Worm (Caenorhabditis elegans) whole organism, L4 larva: Measurements from ENCODE around the gene Y39A1A.21.

Source experiments
- F37D6.2 ChIP-seq: sonication (generic microtip); optimal IDR thresholded peaks from 2 replicates; lab custom pipeline; 2016; ENCODE audit warnings: mild to moderate bottlenecking, missing genetic modification characterization, missing compliant biosample characterization
- F49E8.2 ChIP-seq: sonication (generic microtip); optimal IDR thresholded peaks from 2 replicates; lab custom pipeline; 2016; ENCODE audit warnings: missing compliant biosample characterization, mild to moderate bottlenecking, missing genetic modification characterization, borderline replicate concordance
- R02D3.7 ChIP-seq: fragments of 150-350 bp; sonication (generic microtip); optimal IDR thresholded peaks from 3 replicates; lab custom pipeline; 2014; ENCODE audit warnings: missing biosample characterization, missing genetic modification characterization
- T20F7.1 ChIP-seq: fragments of 200-800 bp; sonication (Bioruptor generic); optimal IDR thresholded peaks from 2 replicates; lab custom pipeline; 2018; ENCODE audit warnings: mild to moderate bottlenecking, missing genetic modification characterization, missing compliant biosample characterization
- Y105C5A.15 ChIP-seq: fragments of 200-800 bp; sonication (Bioruptor generic); IDR thresholded peaks from 2 replicates; pipeline ENCODE4 v1.3.6; 2022; ENCODE audit warnings: missing genetic modification characterization, missing compliant biosample characterization
- Y48G9A.11 ChIP-seq: fragments of 200-800 bp; sonication (Bioruptor generic); IDR thresholded peaks from 2 replicates; pipeline ENCODE4 v1.3.6; 2022; ENCODE audit warnings: missing genetic modification reagents, missing genetic modification characterization, missing compliant biosample characterization
- aly-2 ChIP-seq: sonication (generic microtip); optimal IDR thresholded peaks from 2 replicates; lab custom pipeline; 2018; ENCODE audit warnings: missing biosample characterization, missing genetic modification characterization
- ama-1 ChIP-seq: fragments of 150-350 bp; optimal IDR thresholded peaks from 2 replicates; lab custom pipeline; 2014; ENCODE audit warnings: inconsistent platforms, mixed read lengths
- ceh-20 ChIP-seq: fragments of 200-800 bp; sonication (Bioruptor generic); IDR thresholded peaks from 2 replicates; pipeline ENCODE4 v1.3.6; 2022; ENCODE audit warnings: missing genetic modification reagents, missing genetic modification characterization, missing compliant biosample characterization
- ceh-62 ChIP-seq: sonication (generic microtip); optimal IDR thresholded peaks from 2 replicates; lab custom pipeline; 2017; ENCODE audit warnings: missing biosample characterization, missing genetic modification characterization
- ceh-82 ChIP-seq: sonication (generic microtip); optimal IDR thresholded peaks from 2 replicates; lab custom pipeline; 2017; ENCODE audit warnings: missing biosample characterization, missing genetic modification characterization
- ctbp-1 ChIP-seq: fragments of 200-800 bp; sonication (Bioruptor generic); IDR thresholded peaks from 2 replicates; pipeline ENCODE4 v1.3.6; 2022; ENCODE audit warnings: missing genetic modification reagents, missing genetic modification characterization, missing compliant biosample characterization
- daf-16 ChIP-seq, 3 experiments: sonication (generic microtip); optimal IDR thresholded peaks; 2 replicates each; lab custom pipeline; 2016 to 2017; ENCODE audit warnings: missing genetic modification characterization in 3 of 3, missing genetic modification reagents in 3 of 3, mild to moderate bottlenecking in 2 of 3, missing compliant biosample characterization in 2 of 3, missing biosample characterization in 1 of 3, moderate library complexity in 1 of 3
- daf-19 ChIP-seq: fragments of 200-800 bp; sonication (Bioruptor generic); conservative IDR thresholded peaks from 2 replicates; pipeline ENCODE4 v1.3.6; 2022; ENCODE audit warnings: missing genetic modification characterization, missing compliant biosample characterization
- dmd-6 ChIP-seq: fragments of 200-800 bp; sonication (Bioruptor generic); IDR thresholded peaks from 2 replicates; pipeline ENCODE4 v1.3.6; 2022; ENCODE audit warnings: missing genetic modification reagents, missing genetic modification characterization, missing compliant biosample characterization
- dmd-8 ChIP-seq: fragments of 200-800 bp; sonication (Bioruptor generic); IDR thresholded peaks from 2 replicates; pipeline ENCODE4 v1.3.6; 2022; ENCODE audit warnings: missing genetic modification characterization, missing compliant biosample characterization
- dmd-9 ChIP-seq: fragments of 200-800 bp; sonication (Bioruptor generic); IDR thresholded peaks from 2 replicates; pipeline ENCODE4 v1.3.6; 2022; ENCODE audit warnings: missing genetic modification reagents, missing genetic modification characterization, missing compliant biosample characterization
- dpl-1 ChIP-seq: fragments of 150-350 bp; optimal IDR thresholded peaks from 2 replicates; lab custom pipeline; 2014; ENCODE audit warnings: missing biosample characterization, missing genetic modification reagents, missing genetic modification characterization
- egl-43 ChIP-seq: fragments of 200-800 bp; sonication (Bioruptor generic); IDR thresholded peaks from 2 replicates; pipeline ENCODE4 v1.3.6; 2022; ENCODE audit warnings: missing genetic modification reagents, missing genetic modification characterization, missing compliant biosample characterization
- fos-1 ChIP-seq: fragments of 150-350 bp; optimal IDR thresholded peaks from 2 replicates; lab custom pipeline; 2014; ENCODE audit warnings: missing biosample characterization, missing genetic modification characterization
- gei-8 ChIP-seq: fragments of 200-800 bp; sonication (Bioruptor generic); optimal IDR thresholded peaks from 2 replicates; lab custom pipeline; 2018; ENCODE audit warnings: mild to moderate bottlenecking, missing genetic modification characterization, missing compliant biosample characterization
- hif-1 ChIP-seq, 2 experiments: sonication (generic microtip); optimal IDR thresholded peaks; 2 replicates each; lab custom pipeline; 2016 to 2017; ENCODE audit warnings: missing compliant biosample characterization in 2 of 2, missing genetic modification characterization in 2 of 2, missing genetic modification reagents in 2 of 2, missing genotype in 2 of 2, mild to moderate bottlenecking in 1 of 2
- hlh-30 ChIP-seq: sonication (generic microtip); optimal IDR thresholded peaks from 2 replicates; lab custom pipeline; 2017; ENCODE audit warnings: antibody characterized with exemption, mild to moderate bottlenecking, missing genetic modification characterization, missing compliant biosample characterization; ENCODE audit not compliant: insufficient read depth
- jun-1 ChIP-seq: fragments of 150-350 bp; optimal IDR thresholded peaks from 2 replicates; lab custom pipeline; 2014; ENCODE audit warnings: missing biosample characterization, missing genetic modification reagents, missing genetic modification characterization
- lim-7 ChIP-seq: fragments of 200-800 bp; sonication (Bioruptor generic); IDR thresholded peaks from 2 replicates; pipeline ENCODE4 v1.3.6; 2022; ENCODE audit warnings: missing genetic modification characterization, missing compliant biosample characterization
- lin-15B ChIP-seq: fragments of 150-350 bp; sonication (generic microtip); optimal IDR thresholded peaks from 3 replicates; lab custom pipeline; 2014; ENCODE audit warnings: missing biosample characterization, missing genetic modification characterization
- lin-38 ChIP-seq: fragments of 200-800 bp; sonication (Bioruptor generic); IDR thresholded peaks from 2 replicates; pipeline ENCODE4 v1.3.6; 2022; ENCODE audit warnings: missing genetic modification reagents, missing genetic modification characterization, missing compliant biosample characterization
- lir-3 ChIP-seq: sonication (generic microtip); optimal IDR thresholded peaks from 2 replicates; lab custom pipeline; 2016; ENCODE audit warnings: mild to moderate bottlenecking, missing genetic modification characterization, missing compliant biosample characterization
- lsy-2 ChIP-seq, 2 experiments: fragments of 150-350 bp in 1 of 2; sonication (generic microtip) in 1 of 2; optimal IDR thresholded peaks; 2 replicates each; lab custom pipeline; 2014 to 2017; ENCODE audit warnings: missing biosample characterization in 2 of 2, missing genetic modification characterization in 2 of 2
- mdl-1 ChIP-seq, 2 experiments: fragments of 150-350 bp in 1 of 2; sonication (generic microtip) in 1 of 2; optimal IDR thresholded peaks; 2 replicates each; lab custom pipeline; 2014 to 2017; ENCODE audit warnings: missing biosample characterization in 2 of 2, missing genetic modification characterization in 2 of 2
- mes-2 ChIP-seq: sonication (generic microtip); optimal IDR thresholded peaks from 2 replicates; lab custom pipeline; 2016; ENCODE audit warnings: missing genotype, mild to moderate bottlenecking, missing genetic modification characterization, missing compliant biosample characterization; ENCODE audit not compliant: poor library complexity, severe bottlenecking
- nhr-102 ChIP-seq: sonication (generic microtip); optimal IDR thresholded peaks from 2 replicates; lab custom pipeline; 2016; ENCODE audit warnings: mild to moderate bottlenecking, missing genetic modification characterization, moderate library complexity, missing compliant biosample characterization
- nhr-11 ChIP-seq: fragments of 150-350 bp; optimal IDR thresholded peaks from 2 replicates; lab custom pipeline; 2014; ENCODE audit warnings: missing biosample characterization, missing genetic modification characterization
- nhr-28 ChIP-seq: fragments of 150-350 bp; optimal IDR thresholded peaks from 2 replicates; lab custom pipeline; 2014; ENCODE audit warnings: missing biosample characterization, missing genetic modification characterization
- nhr-6 ChIP-seq: fragments of 150-350 bp; optimal IDR thresholded peaks from 2 replicates; lab custom pipeline; 2014; ENCODE audit warnings: missing biosample characterization, missing genetic modification characterization
- nhr-76 ChIP-seq: fragments of 150-350 bp; optimal IDR thresholded peaks from 2 replicates; lab custom pipeline; 2014; ENCODE audit warnings: missing biosample characterization, missing genetic modification characterization
- pha-4 ChIP-seq, 2 experiments: fragments of 150-350 bp in 1 of 2; fragments of 200-800 bp in 1 of 2; sonication (Bioruptor generic) in 1 of 2; IDR thresholded peaks in 1 of 2; optimal IDR thresholded peaks in 1 of 2; 2 replicates each; pipeline versions ENCODE4 v1.3.6 to Lab custom; 2014 to 2022; ENCODE audit warnings: missing genetic modification characterization in 2 of 2, missing genetic modification reagents in 2 of 2, missing biosample characterization in 1 of 2, missing compliant biosample characterization in 1 of 2
- sdz-12 ChIP-seq: fragments of 200-800 bp; sonication (Bioruptor generic); optimal IDR thresholded peaks from 2 replicates; lab custom pipeline; 2018; ENCODE audit warnings: mild to moderate bottlenecking, missing genetic modification characterization, missing compliant biosample characterization
- skn-1 ChIP-seq: fragments of 150-350 bp; optimal IDR thresholded peaks from 2 replicates; lab custom pipeline; 2014; ENCODE audit warnings: missing biosample characterization, missing genetic modification characterization
- spr-1 ChIP-seq: sonication (generic microtip); optimal IDR thresholded peaks from 2 replicates; lab custom pipeline; 2016; ENCODE audit warnings: mild to moderate bottlenecking, missing genetic modification characterization, missing compliant biosample characterization
- tag-97 ChIP-seq: fragments of 200-800 bp; sonication (Bioruptor generic); IDR thresholded peaks from 2 replicates; pipeline ENCODE4 v1.3.6; 2022; ENCODE audit warnings: missing genetic modification characterization, missing compliant biosample characterization
- unc-130 ChIP-seq: sonication (generic microtip); optimal IDR thresholded peaks from 2 replicates; lab custom pipeline; 2016; ENCODE audit warnings: missing genetic modification reagents, missing genetic modification characterization, missing compliant biosample characterization
- unc-62 ChIP-seq, 3 experiments: fragments of 150-350 bp in 1 of 3; sonication (generic microtip); optimal IDR thresholded peaks in 2 of 3; peaks in 1 of 3; 1 replicate in 1 of 3; 2 replicates in 2 of 3; lab custom pipeline; 2014 to 2017; ENCODE audit warnings: missing biosample characterization in 3 of 3, missing genetic modification characterization in 3 of 3, missing genetic modification reagents in 3 of 3, missing genotype in 1 of 3
- vab-7 ChIP-seq: fragments of 200-800 bp; sonication (Bioruptor generic); IDR thresholded peaks from 2 replicates; pipeline ENCODE4 v1.3.6; 2022; ENCODE audit warnings: missing genetic modification reagents, missing genetic modification characterization, missing compliant biosample characterization
- zfp-3 ChIP-seq: fragments of 200-800 bp; sonication (Bioruptor generic); conservative IDR thresholded peaks from 2 replicates; pipeline ENCODE4 v1.3.6; 2022; ENCODE audit warnings: missing genetic modification reagents, missing genetic modification characterization, missing compliant biosample characterization
- zip-11 ChIP-seq: fragments of 200-800 bp; sonication (Bioruptor generic); IDR thresholded peaks from 2 replicates; pipeline ENCODE4 v1.3.6; 2022; ENCODE audit warnings: missing genetic modification characterization, missing compliant biosample characterization
- zip-2 ChIP-seq: fragments of 150-350 bp; optimal IDR thresholded peaks from 2 replicates; lab custom pipeline; 2014; ENCODE audit warnings: missing biosample characterization, missing genetic modification characterization
- ztf-11 ChIP-seq: fragments of 150-350 bp; optimal IDR thresholded peaks from 2 replicates; lab custom pipeline; 2014; ENCODE audit warnings: missing biosample characterization, missing genetic modification characterization

The Y39A1A.21 gene

DNA sequence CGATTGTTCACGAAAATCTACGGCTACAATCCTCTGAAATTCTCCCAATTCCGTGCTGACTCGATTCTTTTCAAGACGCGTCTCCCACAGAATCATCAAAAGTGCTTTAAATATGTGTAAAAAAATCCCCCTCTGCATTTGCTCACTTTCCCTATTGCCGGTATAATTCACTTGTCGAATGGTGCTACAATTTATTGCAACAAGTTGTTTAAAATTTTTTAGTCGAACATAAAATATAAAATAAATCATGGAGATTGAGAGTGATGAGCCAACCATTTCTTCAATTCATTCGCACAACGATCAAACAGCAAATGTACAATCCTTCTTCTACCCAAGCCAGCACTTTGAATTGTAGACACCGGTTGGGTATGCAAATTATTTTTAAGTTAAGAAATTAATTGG lies 39.6 kb upstream of the Y39A1A.21 start (continued):
- TF ChIP-seq ctbp-1 (GFP tag; lab: Robert Waterston, UW): peak; percentile 53; the same call in 1 of the 2 replicates
- no peak for TF ChIP-seq F37D6.2

DNA sequence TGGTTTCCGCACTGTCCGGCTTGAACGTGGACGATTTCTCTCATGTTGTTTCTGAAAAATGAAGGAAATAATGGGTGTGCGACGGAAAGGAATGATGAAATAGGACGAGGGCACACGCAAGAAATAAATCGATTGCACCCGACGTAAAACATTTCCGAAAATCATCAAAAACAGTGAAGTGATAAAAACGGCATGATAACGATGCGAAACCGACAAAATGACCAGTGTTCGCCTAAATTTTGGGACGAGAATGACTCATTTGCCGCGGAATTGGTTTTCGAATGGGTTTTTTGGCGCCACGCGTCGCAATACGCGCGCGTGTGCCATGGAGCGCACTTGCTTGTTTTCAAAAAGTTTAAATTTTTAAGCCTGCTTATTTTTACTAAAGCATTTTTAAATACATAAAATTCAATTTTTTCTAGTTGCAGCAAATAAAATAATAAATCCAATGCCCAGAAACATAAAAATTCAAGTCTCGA lies 35.6 kb upstream of the Y39A1A.21 start, which contains the start of the genes tbb-1 and rib-2:
tbb-1 (minus strand) TSS at position 51 of the 479 bp plus-strand sequence.
rib-2 (plus strand) TSS at position 429 of the 479 bp plus-strand sequence.
- peak; percentile 38 for TF ChIP-seq fos-1 (tag; lab: Kevin White, UChicago)
- peak; percentile 95 for TF ChIP-seq unc-130 (GFP tag; lab: Kevin White, UChicago)
- TF ChIP-seq nhr-102 (tag; lab: Kevin White, UChicago): peak; percentile 76
- TF ChIP-seq nhr-11 (tag; lab: Kevin White, UChicago): peak; percentile 16
- TF ChIP-seq tag-97 (GFP tag; lab: Robert Waterston, UW): no peak
- no peak for TF ChIP-seq gei-8
- TF ChIP-seq spr-1 (tag; lab: Kevin White, UChicago): peak; percentile 18
- peak; percentile 88 for TF ChIP-seq Y48G9A.11 (GFP tag; lab: Robert Waterston, UW)
- no peak for TF ChIP-seq dmd-8 (GFP tag; lab: Robert Waterston, UW)
- TF ChIP-seq ztf-11 (tag; lab: Kevin White, UChicago): no peak
- no peak for TF ChIP-seq nhr-76 (tag; lab: Kevin White, UChicago)
- peak; percentile 99 for TF ChIP-seq lin-38
- TF ChIP-seq unc-62 (GFP tag; optimal IDR thresholded peaks at IDR 0.05 in 1 of 2; lab: Kevin White, UChicago): peak in 1 of 2 experiments; percentile 20
- no peak for TF ChIP-seq unc-62 (tag; optimal IDR thresholded peaks at IDR 0.05; lab: Kevin White, UChicago)
- TF ChIP-seq R02D3.7 (tag; lab: Kevin White, UChicago): no peak
- peak in 1 of 2 experiments; percentile 71 for TF ChIP-seq hif-1 (tag; optimal IDR thresholded peaks at IDR 0.05; lab: Kevin White, UChicago)
- no peak for TF ChIP-seq T20F7.1 (GFP tag; lab: Kevin White, UChicago)
- peak; percentile 78 for TF ChIP-seq nhr-6 (tag; lab: Kevin White, UChicago)
- TF ChIP-seq aly-2 (tag; lab: Kevin White, UChicago): no peak
- peak; percentile 88 for TF ChIP-seq hlh-30
- TF ChIP-seq sdz-12 (GFP tag; lab: Kevin White, UChicago): no peak
- TF ChIP-seq jun-1 (tag; lab: Kevin White, UChicago): peak; percentile 39
- TF ChIP-seq lim-7: no peak
- TF ChIP-seq ceh-20: 0 out of 2 replicates have a peak, but pooled peaks have one; percentile 18
- 0 out of 2 replicates have a peak, but pooled peaks have one; percentile 32 for TF ChIP-seq dmd-9 (GFP tag; lab: Robert Waterston, UW)
- no peak for TF ChIP-seq ceh-82 (tag; lab: Kevin White, UChicago)
- TF ChIP-seq mdl-1 (tag; optimal IDR thresholded peaks at IDR 0.05; lab: Kevin White, UChicago): peak; percentile 29 to 88
- peak; percentile 89 for TF ChIP-seq F49E8.2
- TF ChIP-seq lir-3 (tag; lab: Kevin White, UChicago): no peak
- no peak for TF ChIP-seq daf-19 (GFP tag; lab: Robert Waterston, UW)
- no peak for TF ChIP-seq egl-43 (GFP tag; lab: Robert Waterston, UW)
- peak; percentile 94 for TF ChIP-seq dmd-6 (GFP tag; lab: Robert Waterston, UW)
- TF ChIP-seq nhr-28 (tag; lab: Kevin White, UChicago): peak; percentile 85
- TF ChIP-seq lin-15B (tag; lab: Kevin White, UChicago): peak; percentile 24
- TF ChIP-seq zip-11 (GFP tag; lab: Robert Waterston, UW): no peak
- no peak for TF ChIP-seq zip-2 (tag; lab: Kevin White, UChicago)
- peak; percentile 82 for TF ChIP-seq mes-2 (tag; lab: Kevin White, UChicago)
- TF ChIP-seq zfp-3: peak; percentile 69
- no peak for TF ChIP-seq Y105C5A.15 (GFP tag; lab: Robert Waterston, UW)
- peak in 1 of 2 experiments; percentile 87 for TF ChIP-seq lsy-2 (tag; optimal IDR thresholded peaks at IDR 0.05; lab: Kevin White, UChicago)
- TF ChIP-seq pha-4 (GFP tag; IDR thresholded peaks at IDR 0.05; lab: Robert Waterston, UW): peak; percentile 76
- TF ChIP-seq pha-4 (tag; optimal IDR thresholded peaks at IDR 0.05; lab: Kevin White, UChicago): no peak
- no peak for TF ChIP-seq vab-7 (GFP tag; lab: Robert Waterston, UW)
- TF ChIP-seq skn-1: no peak
- TF ChIP-seq daf-16 (GFP tag; optimal IDR thresholded peaks at IDR 0.05; lab: Kevin White, UChicago): no peak
- peak; percentile 77 for TF ChIP-seq daf-16 (tag; optimal IDR thresholded peaks at IDR 0.05; lab: Kevin White, UChicago)
- TF ChIP-seq ama-1 (lab: Kevin White, UChicago): no peak
- TF ChIP-seq ceh-62 (tag; lab: Kevin White, UChicago): no peak
- TF ChIP-seq dpl-1: peak; percentile 91
